Fruit fly (Drosophila melanogaster) whole organism, embryonic: Measurements from ENCODE around the gene synr.
A peak's percentile ranks its signal among the peaks of the same experiment; 100 is the strongest.

Experiments used
- Abd-B ChIP-seq: fragments of 200-800 bp; sonication (Bioruptor generic); optimal IDR thresholded peaks from 2 replicates; lab custom pipeline; 2018; ENCODE audit warnings: missing biosample characterization, mild to moderate bottlenecking, missing genetic modification characterization, moderate library complexity
- Atf6 ChIP-seq: fragments of 200-800 bp; sonication (Bioruptor generic); IDR thresholded peaks from 2 replicates; pipeline ENCODE4 v1.3.6; 2022; ENCODE audit warnings: missing biosample characterization, missing genetic modification characterization
- CG10209 ChIP-seq: fragments of 200-800 bp; sonication (Bioruptor generic); optimal IDR thresholded peaks from 3 replicates; lab custom pipeline; 2017; ENCODE audit warnings: missing biosample characterization, mild to moderate bottlenecking, missing genetic modification characterization, missing genetic modification reagents
- CG11504 ChIP-seq: fragments of 200-800 bp; sonication (Bioruptor generic); optimal IDR thresholded peaks from 3 replicates; lab custom pipeline; 2019; ENCODE audit warnings: missing biosample characterization, mild to moderate bottlenecking, missing genetic modification characterization, moderate library complexity
- CG13894 ChIP-seq: fragments of 200-800 bp; sonication (Bioruptor generic); optimal IDR thresholded peaks from 3 replicates; lab custom pipeline; 2018; ENCODE audit warnings: missing biosample characterization, mild to moderate bottlenecking, missing genetic modification characterization, moderate library complexity
- CG14014 ChIP-seq: fragments of 200-800 bp; sonication (Bioruptor generic); IDR thresholded peaks from 2 replicates; pipeline ENCODE4 v1.3.6; 2022; ENCODE audit warnings: missing biosample characterization, missing genetic modification characterization
- CG15073 ChIP-seq: fragments of 200-800 bp; sonication (Bioruptor generic); optimal IDR thresholded peaks from 2 replicates; lab custom pipeline; 2016; ENCODE audit warnings: missing biosample characterization, missing genetic modification characterization
- CG1529 ChIP-seq: fragments of 200-800 bp; sonication (Bioruptor generic); optimal IDR thresholded peaks from 3 replicates; lab custom pipeline; 2018; ENCODE audit warnings: missing biosample characterization, missing genetic modification characterization
- CG15514 ChIP-seq: fragments of 200-800 bp; sonication (Bioruptor generic); optimal IDR thresholded peaks from 3 replicates; lab custom pipeline; 2017; ENCODE audit warnings: missing biosample characterization, missing genetic modification characterization, mild to moderate bottlenecking, moderate library complexity, missing genetic modification reagents
- CG15601 ChIP-seq: fragments of 200-800 bp; sonication (Bioruptor generic); optimal IDR thresholded peaks from 3 replicates; lab custom pipeline; 2019; ENCODE audit warnings: missing biosample characterization, mild to moderate bottlenecking, missing genetic modification characterization, moderate library complexity
- CG18262 ChIP-seq: fragments of 200-800 bp; optimal IDR thresholded peaks from 3 replicates; lab custom pipeline; 2019; ENCODE audit warnings: missing biosample characterization, mild to moderate bottlenecking, missing genetic modification characterization, moderate library complexity
- CG31441 ChIP-seq: fragments of 200-800 bp; sonication (Bioruptor generic); IDR thresholded peaks from 2 replicates; pipeline ENCODE4 v1.3.6; 2022; ENCODE audit warnings: missing biosample characterization, missing genetic modification characterization
- CG4282 ChIP-seq: fragments of 200-800 bp; sonication (Bioruptor generic); optimal IDR thresholded peaks from 2 replicates; lab custom pipeline; 2016; ENCODE audit warnings: missing biosample characterization, missing genetic modification characterization
- CG4854 ChIP-seq: fragments of 200-800 bp; sonication (Bioruptor generic); optimal IDR thresholded peaks from 2 replicates; lab custom pipeline; 2016; ENCODE audit warnings: missing biosample characterization, missing genetic modification characterization, inconsistent platforms
- D ChIP-seq, 2 experiments: fragments of 200-800 bp in 1 of 2; fragments of >200 bp in 1 of 2; sonication (Bioruptor generic) in 1 of 2; optimal IDR thresholded peaks; 2 replicates in 1 of 2; 3 replicates in 1 of 2; lab custom pipeline; 2017; ENCODE audit warnings: mild to moderate bottlenecking in 1 of 2, missing biosample characterization in 1 of 2, missing genetic modification characterization in 1 of 2, missing genetic modification reagents in 1 of 2
- D19A ChIP-seq: fragments of 200-800 bp; optimal IDR thresholded peaks from 3 replicates; lab custom pipeline; 2019; ENCODE audit warnings: missing biosample characterization, mild to moderate bottlenecking, missing genetic modification characterization, moderate library complexity
- Drgx ChIP-seq: fragments of 200-800 bp; sonication (Bioruptor generic); IDR thresholded peaks from 2 replicates; pipeline ENCODE4 v1.3.6; 2022; ENCODE audit warnings: missing biosample characterization, missing genetic modification characterization
- E2f1 ChIP-seq: fragments of 200-800 bp; sonication (Bioruptor generic); IDR thresholded peaks from 2 replicates; pipeline ENCODE4 v1.3.6; 2022; ENCODE audit warnings: missing biosample characterization, missing genetic modification characterization
- Eip74EF ChIP-seq, 2 experiments: fragments of 200-800 bp in 1 of 2; fragments of >200 bp in 1 of 2; sonication (Bioruptor generic) in 1 of 2; optimal IDR thresholded peaks; 2 replicates each; lab custom pipeline; 2017 to 2019; ENCODE audit warnings: missing biosample characterization in 2 of 2, missing genetic modification characterization in 2 of 2, mild to moderate bottlenecking in 1 of 2, moderate library complexity in 1 of 2
- Hmr ChIP-seq: fragments of 200-800 bp; sonication (Bioruptor generic); optimal IDR thresholded peaks from 3 replicates; lab custom pipeline; 2017; ENCODE audit warnings: mild to moderate bottlenecking, missing biosample characterization, missing genetic modification reagents, missing genetic modification characterization
- Optix ChIP-seq: fragments of 200-800 bp; sonication (Bioruptor generic); IDR thresholded peaks from 3 replicates; pipeline ENCODE4 v1.3.6; 2022; ENCODE audit warnings: missing biosample characterization, missing genetic modification characterization
- Rfx ChIP-seq: fragments of 200-800 bp; sonication (Bioruptor generic); IDR thresholded peaks from 2 replicates; pipeline ENCODE4 v1.3.6; 2022; ENCODE audit warnings: missing biosample characterization, missing genetic modification characterization
- Spps ChIP-seq: fragments of 200-800 bp; sonication (Bioruptor generic); optimal IDR thresholded peaks from 2 replicates; lab custom pipeline; 2018; ENCODE audit warnings: missing biosample characterization, mild to moderate bottlenecking, missing genetic modification characterization
- Ssrp ChIP-seq: fragments of 200-800 bp; sonication (Bioruptor generic); optimal IDR thresholded peaks from 2 replicates; lab custom pipeline; 2018; ENCODE audit warnings: missing biosample characterization, mild to moderate bottlenecking, missing genetic modification characterization, moderate library complexity
- TFAM ChIP-seq: fragments of 200-800 bp; sonication (Bioruptor generic); optimal IDR thresholded peaks from 2 replicates; lab custom pipeline; 2017; ENCODE audit warnings: missing biosample characterization, missing genetic modification characterization, inconsistent platforms
- Xrp1 ChIP-seq: fragments of 200-800 bp; sonication (Bioruptor generic); IDR thresholded peaks from 2 replicates; pipeline ENCODE4 v1.3.6; 2022; ENCODE audit warnings: missing biosample characterization, missing genetic modification characterization
- bsh ChIP-seq, 2 experiments: fragments of 200-800 bp; sonication (Bioruptor generic); optimal IDR thresholded peaks; 2 replicates each; lab custom pipeline; 2017 to 2018; ENCODE audit warnings: mild to moderate bottlenecking in 2 of 2, missing biosample characterization in 2 of 2, missing genetic modification characterization in 2 of 2, moderate library complexity in 1 of 2
- caup ChIP-seq: fragments of 200-800 bp; sonication (Bioruptor generic); optimal IDR thresholded peaks from 3 replicates; lab custom pipeline; 2017; ENCODE audit warnings: missing biosample characterization, mild to moderate bottlenecking, missing genetic modification characterization, moderate library complexity; ENCODE audit not compliant: severe bottlenecking
- chif ChIP-seq, 2 experiments: fragments of 200-800 bp; sonication (Bioruptor generic); optimal IDR thresholded peaks; 3 replicates each; lab custom pipeline; 2016; ENCODE audit warnings: missing biosample characterization in 2 of 2, missing genetic modification characterization in 2 of 2
- ci ChIP-seq: fragments of 200-800 bp; sonication (Bioruptor generic); IDR thresholded peaks from 3 replicates; pipeline ENCODE4 v1.3.6; 2022; ENCODE audit warnings: missing biosample characterization, missing genetic modification characterization
- croc ChIP-seq: fragments of 200-800 bp; sonication (Bioruptor generic); conservative IDR thresholded peaks from 3 replicates; pipeline ENCODE4 v1.3.6; 2022; ENCODE audit warnings: missing biosample characterization, missing genetic modification characterization
- fd102C ChIP-seq: fragments of 200-800 bp; sonication (Bioruptor generic); optimal IDR thresholded peaks from 2 replicates; lab custom pipeline; 2018; ENCODE audit warnings: missing biosample characterization, mild to moderate bottlenecking, missing genetic modification characterization, moderate library complexity
- fd96Cb ChIP-seq: fragments of 200-800 bp; sonication (Bioruptor generic); optimal IDR thresholded peaks from 2 replicates; lab custom pipeline; 2018; ENCODE audit warnings: missing biosample characterization, mild to moderate bottlenecking, missing genetic modification characterization, moderate library complexity
- ftz-f1 ChIP-seq: fragments of 200-800 bp; sonication (Bioruptor generic); optimal IDR thresholded peaks from 2 replicates; lab custom pipeline; 2016; ENCODE audit warnings: missing biosample characterization, missing genetic modification characterization
- gem ChIP-seq: fragments of 200-800 bp; sonication (Bioruptor generic); optimal IDR thresholded peaks from 2 replicates; lab custom pipeline; 2019; ENCODE audit warnings: missing biosample characterization, mild to moderate bottlenecking, missing genetic modification characterization, moderate library complexity
- grau ChIP-seq: fragments of 200-800 bp; optimal IDR thresholded peaks from 3 replicates; lab custom pipeline; 2019; ENCODE audit warnings: missing biosample characterization, mild to moderate bottlenecking, missing genetic modification characterization, moderate library complexity
- lbe ChIP-seq: fragments of 200-800 bp; sonication (Bioruptor generic); optimal IDR thresholded peaks from 2 replicates; lab custom pipeline; 2016; ENCODE audit warnings: missing biosample characterization, mild to moderate bottlenecking, missing genetic modification characterization
- lmd ChIP-seq: fragments of 200-800 bp; sonication (Bioruptor generic); IDR thresholded peaks from 2 replicates; pipeline ENCODE4 v1.3.6; 2022; ENCODE audit warnings: missing biosample characterization, missing genetic modification characterization
- maf-S ChIP-seq: fragments of 200-800 bp; sonication (Bioruptor generic); optimal IDR thresholded peaks from 2 replicates; lab custom pipeline; 2016; ENCODE audit warnings: missing biosample characterization, missing genetic modification characterization
- onecut ChIP-seq: fragments of 200-800 bp; sonication (Bioruptor generic); IDR thresholded peaks from 2 replicates; pipeline ENCODE4 v1.3.6; 2022; ENCODE audit warnings: missing biosample characterization, missing genetic modification characterization
- pb ChIP-seq: fragments of 200-800 bp; sonication (Bioruptor generic); optimal IDR thresholded peaks from 3 replicates; lab custom pipeline; 2016; ENCODE audit warnings: missing biosample characterization, missing genetic modification characterization
- pfk ChIP-seq: fragments of 200-800 bp; sonication (Bioruptor generic); optimal IDR thresholded peaks from 2 replicates; lab custom pipeline; 2018; ENCODE audit warnings: missing biosample characterization, mild to moderate bottlenecking, missing genetic modification characterization, moderate library complexity
- sens ChIP-seq: fragments of 200-800 bp; sonication (Bioruptor generic); peaks from one replicate; lab custom pipeline; 2016; ENCODE audit warnings: missing biosample characterization, missing genetic modification characterization
- sim ChIP-seq: fragments of 200-800 bp; sonication (Bioruptor generic); IDR thresholded peaks from 2 replicates; pipeline ENCODE4 v1.3.6; 2022; ENCODE audit warnings: missing biosample characterization, missing genetic modification characterization
- usp ChIP-seq: fragments of >200 bp; optimal IDR thresholded peaks from 2 replicates; lab custom pipeline; 2017; ENCODE audit warnings: missing biosample characterization, missing genetic modification characterization
- vvl ChIP-seq: fragments of 200-800 bp; sonication (Bioruptor generic); IDR thresholded peaks from 2 replicates; pipeline ENCODE4 v1.3.6; 2022; ENCODE audit warnings: missing biosample characterization, missing genetic modification characterization
- wdn ChIP-seq: fragments of 200-800 bp; sonication (Bioruptor generic); IDR thresholded peaks from 2 replicates; pipeline ENCODE4 v1.3.6; 2022; ENCODE audit warnings: missing biosample characterization, missing genetic modification characterization
- zen2 ChIP-seq: fragments of 200-800 bp; sonication (Bioruptor generic); IDR thresholded peaks from 3 replicates; pipeline ENCODE4 v1.3.6; 2022; ENCODE audit warnings: missing biosample characterization, missing genetic modification characterization; ENCODE audit not compliant: partially characterized antibody

The synr gene

dm6 chr2L:4915715-4916153 is 26.8 kb upstream of the synr start (continued):
- TF ChIP-seq CG18262: peak; percentile 57
- TF ChIP-seq Drgx (GFP tag; lab: Robert Waterston, UW): peak; percentile 22; the same call in 1 of the 2 replicates
- TF ChIP-seq gem: peak; percentile 60
- TF ChIP-seq usp (GFP tag; lab: Kevin White, UChicago): no peak
- peak; percentile 13; the same call in 1 of the 2 replicates for TF ChIP-seq wdn
- TF ChIP-seq Optix (GFP tag; lab: Robert Waterston, UW): no peak
- 0 out of 3 replicates have a peak, but pooled peaks have one; percentile 40 for TF ChIP-seq ci
- TF ChIP-seq fd96Cb (tag; lab: Kevin White, UChicago): peak; percentile 50
- TF ChIP-seq CG15073 (GFP tag; lab: Kevin White, UChicago): no peak
- TF ChIP-seq CG14014 (GFP tag; lab: Robert Waterston, UW): 0 out of 2 replicates have a peak, but pooled peaks have one; percentile 9
- TF ChIP-seq D (optimal IDR thresholded peaks at IDR 0.05; lab: Kevin White, UChicago): no peak
- TF ChIP-seq D (GFP tag; optimal IDR thresholded peaks at IDR 0.05; lab: Kevin White, UChicago): peak; percentile 4
- TF ChIP-seq pfk (GFP tag; lab: Kevin White, UChicago): no peak
- TF ChIP-seq lbe (GFP tag; lab: Kevin White, UChicago): no peak
- TF ChIP-seq CG11504 (tag; lab: Kevin White, UChicago): peak; percentile 63
- TF ChIP-seq onecut (GFP tag; lab: Robert Waterston, UW): 0 out of 2 replicates have a peak, but pooled peaks have one; percentile 16
- TF ChIP-seq bsh (GFP tag; optimal IDR thresholded peaks at IDR 0.05; lab: Kevin White, UChicago): peak in 1 of 2 experiments; percentile 24
- TF ChIP-seq Ssrp (tag; lab: Kevin White, UChicago): peak; percentile 17
- TF ChIP-seq CG4282 (GFP tag; lab: Kevin White, UChicago): no peak
- peak; percentile 51 for TF ChIP-seq CG31441 (GFP tag; lab: Robert Waterston, UW)
- TF ChIP-seq ftz-f1 (GFP tag; lab: Kevin White, UChicago): no peak
- TF ChIP-seq lmd: peak; percentile 37
- TF ChIP-seq D19A: peak; percentile 36
- TF ChIP-seq Xrp1 (GFP tag; lab: Robert Waterston, UW): peak; percentile 39
- peak; percentile 87 for TF ChIP-seq sens (GFP tag; lab: Kevin White, UChicago)
- peak; percentile 46; the same call in 2 of the 3 replicates for TF ChIP-seq croc (GFP tag; lab: Robert Waterston, UW)
- no peak for TF ChIP-seq TFAM (GFP tag; lab: Kevin White, UChicago)
- peak; percentile 19 for TF ChIP-seq CG10209 (GFP tag; lab: Kevin White, UChicago)
- TF ChIP-seq vvl: 0 out of 2 replicates have a peak, but pooled peaks have one; percentile 22

dm6 chr2L:4916738-4917137 is 25.8 kb upstream of the synr start:
- no peak for TF ChIP-seq Spps
- TF ChIP-seq chif (GFP tag; optimal IDR thresholded peaks at IDR 0.05; lab: Kevin White, UChicago): no peak
- TF ChIP-seq Abd-B: no peak
- no peak for TF ChIP-seq E2f1 (GFP tag; lab: Robert Waterston, UW)
- TF ChIP-seq, all 482 proteins: peak for 0

- TF ChIP-seq CG1529 (GFP tag; lab: Kevin White, UChicago) (no peak), grau (no peak), caup (GFP tag; lab: Kevin White, UChicago) (peak; percentile 31), CG14014 (GFP tag; lab: Robert Waterston, UW) (peak; percentile 18; the same call in 1 of the 2 replicates), Hmr (GFP tag; lab: Kevin White, UChicago) (peak; percentile 70), CG4854 (GFP tag; lab: Kevin White, UChicago) (no peak), fd102C (GFP tag; lab: Kevin White, UChicago) (no peak), sim (GFP tag; lab: Robert Waterston, UW) (0 out of 2 replicates have a peak, but pooled peaks have one; percentile 25), maf-S (GFP tag; lab: Kevin White, UChicago) (no peak), zen2 (GFP tag; lab: Robert Waterston, UW) (no peak), pb (no peak), Atf6 (peak; percentile 54), CG15514 (GFP tag; lab: Kevin White, UChicago) (peak; percentile 45), Rfx (GFP tag; lab: Robert Waterston, UW) (peak; percentile 42; the same call in 1 of the 2 replicates), CG15601 (peak; percentile 98), Eip74EF (GFP tag; optimal IDR thresholded peaks at IDR 0.05; lab: Kevin White, UChicago) (no peak), CG13894 (tag; lab: Kevin White, UChicago) (peak; percentile 100)
Observed at dm6 chr2L:4928340-4928739, 14.2 kb upstream of the synr start.
